Worm (Caenorhabditis elegans) whole organism, L2 larva: ENCODE measurements around the gene exc-7.

Experiments
- C34F6.9 ChIP-seq: fragments of 150-350 bp; optimal IDR thresholded peaks from 2 replicates; lab custom pipeline; 2014; ENCODE audit warnings: missing biosample characterization, missing genetic modification characterization
- F13H6.1 ChIP-seq: sonication (generic microtip); optimal IDR thresholded peaks from 2 replicates; lab custom pipeline; 2016; ENCODE audit warnings: missing genetic modification characterization, missing compliant biosample characterization
- R02D3.7 ChIP-seq: fragments of 150-350 bp; optimal IDR thresholded peaks from 2 replicates; lab custom pipeline; 2014; ENCODE audit warnings: missing biosample characterization, missing genetic modification characterization
- Y55F3AM.14 ChIP-seq: fragments of 200-800 bp; sonication (Bioruptor generic); optimal IDR thresholded peaks from 2 replicates; lab custom pipeline; 2018; ENCODE audit warnings: mild to moderate bottlenecking, missing genetic modification characterization, missing compliant biosample characterization
- ZK546.5 ChIP-seq: sonication (generic microtip); optimal IDR thresholded peaks from 2 replicates; lab custom pipeline; 2017; ENCODE audit warnings: missing biosample characterization, missing genetic modification characterization
- aly-2 ChIP-seq: fragments of 150-350 bp; optimal IDR thresholded peaks from 2 replicates; lab custom pipeline; 2014; ENCODE audit warnings: missing biosample characterization, missing genetic modification characterization
- ama-1 ChIP-seq: fragments of 150-350 bp; optimal IDR thresholded peaks from 2 replicates; lab custom pipeline; 2018; ENCODE audit warnings: inconsistent platforms
- blmp-1 ChIP-seq: sonication (generic microtip); optimal IDR thresholded peaks from 2 replicates; lab custom pipeline; 2017; ENCODE audit warnings: missing genetic modification characterization, mild to moderate bottlenecking, missing compliant biosample characterization, antibody characterized with exemption, moderate library complexity; ENCODE audit not compliant: insufficient read depth
- ceh-16 ChIP-seq: fragments of 150-350 bp; optimal IDR thresholded peaks from 2 replicates; lab custom pipeline; 2014; ENCODE audit warnings: missing biosample characterization, missing genetic modification characterization
- ceh-82 ChIP-seq: fragments of 150-350 bp; optimal IDR thresholded peaks from 2 replicates; lab custom pipeline; 2014; ENCODE audit warnings: missing biosample characterization, missing genetic modification characterization
- crh-2 ChIP-seq: sonication (generic microtip); optimal IDR thresholded peaks from 2 replicates; lab custom pipeline; 2017; ENCODE audit warnings: missing biosample characterization, missing genetic modification characterization
- dmd-4 ChIP-seq: sonication (generic microtip); optimal IDR thresholded peaks from 2 replicates; lab custom pipeline; 2017; ENCODE audit warnings: missing biosample characterization, missing genetic modification characterization
- elt-1 ChIP-seq: fragments of 150-350 bp; optimal IDR thresholded peaks from 2 replicates; lab custom pipeline; 2014; ENCODE audit warnings: missing biosample characterization, missing genetic modification characterization
- elt-3 ChIP-seq: sonication (generic microtip); optimal IDR thresholded peaks from 2 replicates; lab custom pipeline; 2017; ENCODE audit warnings: missing biosample characterization, missing genetic modification characterization
- gmeb-1 ChIP-seq: fragments of 150-350 bp; optimal IDR thresholded peaks from 2 replicates; lab custom pipeline; 2014; ENCODE audit warnings: missing biosample characterization, missing genetic modification characterization
- lin-11 ChIP-seq: fragments of 150-350 bp; sonication (generic microtip); optimal IDR thresholded peaks from 2 replicates; lab custom pipeline; 2014; ENCODE audit warnings: missing biosample characterization, missing genetic modification characterization, inconsistent platforms, mixed read lengths
- lin-13 ChIP-seq: fragments of 150-350 bp; optimal IDR thresholded peaks from 2 replicates; lab custom pipeline; 2014; ENCODE audit warnings: missing biosample characterization, missing genetic modification reagents, missing genetic modification characterization
- lsy-2 ChIP-seq, 2 experiments: fragments of 150-350 bp in 1 of 2; sonication (generic microtip) in 1 of 2; optimal IDR thresholded peaks; 2 replicates each; lab custom pipeline; 2014 to 2017; ENCODE audit warnings: missing biosample characterization in 2 of 2, missing genetic modification characterization in 2 of 2
- mab-5 ChIP-seq: fragments of 150-350 bp; optimal IDR thresholded peaks from 2 replicates; lab custom pipeline; 2014; ENCODE audit warnings: missing biosample characterization, missing genetic modification characterization
- mbf-1 ChIP-seq: sonication (generic microtip); optimal IDR thresholded peaks from 2 replicates; lab custom pipeline; 2017; ENCODE audit warnings: missing biosample characterization, missing genetic modification characterization
- nhr-12 ChIP-seq: fragments of 150-350 bp; optimal IDR thresholded peaks from 2 replicates; lab custom pipeline; 2014; ENCODE audit warnings: missing biosample characterization, missing genetic modification characterization
- nhr-21 ChIP-seq: fragments of 150-350 bp; optimal IDR thresholded peaks from 2 replicates; lab custom pipeline; 2014; ENCODE audit warnings: missing biosample characterization, missing genetic modification characterization
- nhr-23 ChIP-seq: fragments of 150-350 bp; optimal IDR thresholded peaks from 2 replicates; lab custom pipeline; 2014; ENCODE audit warnings: missing biosample characterization, missing genetic modification reagents, missing genetic modification characterization
- nhr-237 ChIP-seq: fragments of 150-350 bp; optimal IDR thresholded peaks from 2 replicates; lab custom pipeline; 2014; ENCODE audit warnings: missing biosample characterization, missing genetic modification characterization
- nhr-77 ChIP-seq: fragments of 150-350 bp; optimal IDR thresholded peaks from 2 replicates; lab custom pipeline; 2014; ENCODE audit warnings: missing biosample characterization, missing genetic modification characterization
- peb-1 ChIP-seq: fragments of 150-350 bp; optimal IDR thresholded peaks from 2 replicates; lab custom pipeline; 2014; ENCODE audit warnings: missing biosample characterization, missing genetic modification characterization
- sma-3 ChIP-seq: sonication (generic microtip); optimal IDR thresholded peaks from 2 replicates; lab custom pipeline; 2016; ENCODE audit warnings: missing genetic modification reagents, missing genetic modification characterization, missing compliant biosample characterization
- sma-9 ChIP-seq, 2 experiments: fragments of 150-350 bp in 1 of 2; sonication (generic microtip) in 1 of 2; optimal IDR thresholded peaks; 2 replicates each; lab custom pipeline; 2014 to 2016; ENCODE audit warnings: missing genetic modification characterization in 2 of 2, mild to moderate bottlenecking in 1 of 2, missing biosample characterization in 1 of 2, missing compliant biosample characterization in 1 of 2, missing genetic modification reagents in 1 of 2, moderate library complexity in 1 of 2
- snpc-4 ChIP-seq: fragments of 150-350 bp; optimal IDR thresholded peaks from 2 replicates; lab custom pipeline; 2014; ENCODE audit warnings: missing biosample characterization, missing genetic modification characterization
- unc-39 ChIP-seq: fragments of 150-350 bp; optimal IDR thresholded peaks from 2 replicates; lab custom pipeline; 2014; ENCODE audit warnings: missing biosample characterization, missing genetic modification characterization
- unc-55 ChIP-seq: fragments of 150-350 bp; sonication (generic microtip); optimal IDR thresholded peaks from 3 replicates; lab custom pipeline; 2014; ENCODE audit warnings: missing biosample characterization, missing genetic modification reagents, missing genetic modification characterization
- zag-1 ChIP-seq: fragments of 150-350 bp; optimal IDR thresholded peaks from 2 replicates; lab custom pipeline; 2014; ENCODE audit warnings: missing biosample characterization, missing genetic modification characterization
- ztf-1 ChIP-seq: fragments of 200-800 bp; sonication (Bioruptor generic); conservative IDR thresholded peaks from 2 replicates; pipeline ENCODE4 v1.3.6; 2022; ENCODE audit warnings: missing genetic modification characterization, missing compliant biosample characterization

exc-7 gene

ce11 chrII:9575670-9576069 lies at the start of gene exc-7:
Gene exc-7, plus strand, starts transcription at chrII:9575970.
- TF ChIP-seq nhr-12 (no peak), aly-2 (no peak), ceh-16 (tag; lab: Kevin White, UChicago) (no peak), nhr-77 (tag; lab: Kevin White, UChicago) (no peak), nhr-21 (tag; lab: Kevin White, UChicago) (no peak), snpc-4 (tag; lab: Kevin White, UChicago) (no peak), lsy-2 (tag; optimal IDR thresholded peaks at IDR 0.05; lab: Kevin White, UChicago) (no peak), C34F6.9 (tag; lab: Kevin White, UChicago) (no peak), sma-9 (GFP tag; optimal IDR thresholded peaks at IDR 0.05; lab: Kevin White, UChicago) (no peak), sma-9 (tag; optimal IDR thresholded peaks at IDR 0.05; lab: Kevin White, UChicago) (no peak), nhr-237 (no peak)

ce11 chrII:9528480-9528879 lies 47.3 kb upstream of the exc-7 start, which contains the start of gene sra-2:
Gene sra-2, plus strand, starts transcription at chrII:9528780.
- TF ChIP-seq dmd-4 (no peak), Y55F3AM.14 (no peak), lin-13 (GFP tag; lab: Kevin White, UChicago) (no peak), mbf-1 (tag; lab: Kevin White, UChicago) (no peak), zag-1 (tag; lab: Kevin White, UChicago) (no peak), elt-1 (no peak), nhr-12 (no peak), peb-1 (no peak), unc-55 (GFP tag; lab: Kevin White, UChicago) (no peak)
- TF ChIP-seq, all 48 proteins: peak for 0

- no peak for TF ChIP-seq ZK546.5 (tag; lab: Kevin White, UChicago)
- no peak for TF ChIP-seq zag-1 (tag; lab: Kevin White, UChicago)
- no peak for TF ChIP-seq crh-2 (tag; lab: Kevin White, UChicago)
- TF ChIP-seq ama-1 (lab: Kevin White, UChicago): no peak
- TF ChIP-seq lin-11 (tag; lab: Kevin White, UChicago): no peak
- TF ChIP-seq nhr-23 (tag; lab: Kevin White, UChicago): no peak
- TF ChIP-seq C34F6.9 (tag; lab: Kevin White, UChicago): no peak
- no peak for TF ChIP-seq ceh-82
- TF ChIP-seq nhr-12: no peak
- TF ChIP-seq sma-3 (GFP tag; lab: Kevin White, UChicago): no peak
Measured at ce11 chrII:9532011-9532410, 43.8 kb upstream of the exc-7 start, which contains the start of gene sra-9. Gene sra-9, plus strand, starts transcription at chrII:9532311.

- TF ChIP-seq nhr-77 (tag; lab: Kevin White, UChicago) (no peak), nhr-12 (no peak)
- TF ChIP-seq, all 48 proteins: peak for 0
Measured at ce11 chrII:9537429-9537828, 38.3 kb upstream of the exc-7 start, which contains the start of gene sra-8. Gene sra-8, plus strand, starts transcription at chrII:9537729.

- TF ChIP-seq nhr-77 (tag; lab: Kevin White, UChicago) (no peak), elt-3 (tag; lab: Kevin White, UChicago) (no peak), peb-1 (no peak), elt-1 (no peak), sma-9 (GFP tag; optimal IDR thresholded peaks at IDR 0.05; lab: Kevin White, UChicago) (no peak), sma-9 (tag; optimal IDR thresholded peaks at IDR 0.05; lab: Kevin White, UChicago) (no peak), unc-39 (tag; lab: Kevin White, UChicago) (no peak), nhr-237 (no peak), ztf-1 (GFP tag; lab: Robert Waterston, UW) (no peak), unc-55 (GFP tag; lab: Kevin White, UChicago) (no peak), ceh-82 (no peak), F13H6.1 (no peak), lin-11 (tag; lab: Kevin White, UChicago) (no peak), dmd-4 (no peak), gmeb-1 (tag; lab: Kevin White, UChicago) (no peak), zag-1 (tag; lab: Kevin White, UChicago) (no peak), R02D3.7 (tag; lab: Kevin White, UChicago) (no peak), blmp-1 (tag; lab: Kevin White, UChicago) (no peak), lin-13 (GFP tag; lab: Kevin White, UChicago) (no peak), mab-5 (tag; lab: Kevin White, UChicago) (no peak), nhr-12 (no peak)
Measured at ce11 chrII:9540723-9541122, 35.0 kb upstream of the exc-7 start, which contains the start of gene sra-3. Gene sra-3, minus strand, starts transcription at chrII:9540823.
